Worm (Caenorhabditis elegans): ENCODE measurements around the gene ptp-3.

ptp-3 gene

ce11 chrII:11055223-11055622, 79.9 kb downstream of the ptp-3 start, which contains the start of gene F45E10.2:
TSS of gene F45E10.2 (minus strand) at chrII:11055323.
- TF ChIP-seq npax-4 (tag; optimal IDR thresholded peaks at IDR 0.05): no peak
- no peak for TF ChIP-seq C38D4.7 (GFP tag; optimal IDR thresholded peaks at IDR 0.05)
- TF ChIP-seq nhr-232 (tag; optimal IDR thresholded peaks at IDR 0.05): no peak
- no peak for TF ChIP-seq ceh-34 (tag; optimal IDR thresholded peaks at IDR 0.05)
- no peak for TF ChIP-seq dmd-4 (tag; optimal IDR thresholded peaks at IDR 0.05; ENCODE audit: borderline replicate concordance)

DNA sequence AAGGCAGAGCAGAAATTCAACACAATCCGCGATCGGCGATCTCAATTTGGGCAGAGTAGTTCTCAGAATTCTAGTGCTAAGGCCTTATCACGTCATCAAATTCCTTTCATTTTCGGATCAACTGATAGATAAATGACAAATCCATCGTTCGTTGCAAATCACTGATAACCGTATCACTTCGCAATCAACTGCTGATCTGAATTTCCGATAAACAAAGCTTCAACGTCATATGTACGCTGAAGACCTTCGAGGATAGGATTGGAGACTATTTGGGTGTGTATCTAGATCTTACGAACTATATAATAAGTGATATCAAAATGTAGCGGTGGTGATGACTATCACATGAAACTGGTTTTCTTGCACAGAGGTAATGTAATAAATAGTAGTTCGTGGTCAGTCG, 81.9 kb downstream of the ptp-3 start:
- no peak for TF ChIP-seq elt-2 (tag; optimal IDR thresholded peaks at IDR 0.05)
- TF ChIP-seq ama-1 (optimal IDR thresholded peaks at IDR 0.05): no peak
- TF ChIP-seq ceh-6 (GFP tag; optimal IDR thresholded peaks at IDR 0.05): no peak
- TF ChIP-seq sdc-2 (tag; optimal IDR thresholded peaks at IDR 0.05): no peak
- TF ChIP-seq che-1 (tag; optimal IDR thresholded peaks at IDR 0.05): no peak
- no peak for TF ChIP-seq syd-9 (tag; optimal IDR thresholded peaks at IDR 0.05)

Data from whole organism, late embryonic.